Worm (Caenorhabditis elegans): ENCODE results near the gene T25E12.6.

Gene T25E12.6

ce11 chrV:16744783-16745182, 2.6 kb downstream of the T25E12.6 start (continued):
- TF ChIP-seq ceh-82 (tag; optimal IDR thresholded peaks at IDR 0.05) (no peak), unc-130 (tag; optimal IDR thresholded peaks at IDR 0.05) (no peak)

- TF ChIP-seq lin-13 (GFP tag; optimal IDR thresholded peaks at IDR 0.05) (no peak), hlh-4 (tag; optimal IDR thresholded peaks at IDR 0.05) (no peak), ceh-90 (tag; optimal IDR thresholded peaks at IDR 0.05) (no peak), nhr-84 (tag; optimal IDR thresholded peaks at IDR 0.05) (no peak), C16A3.4 (tag; optimal IDR thresholded peaks at IDR 0.05) (no peak), blmp-1 (tag; optimal IDR thresholded peaks at IDR 0.05) (no peak), ces-1 (GFP tag; optimal IDR thresholded peaks at IDR 0.05) (no peak), nhr-12 (tag; optimal IDR thresholded peaks at IDR 0.05) (no peak), nhr-90 (tag; optimal IDR thresholded peaks at IDR 0.05; ENCODE audit: poor library complexity) (no peak)
Observed at ce11 chrV:16745214-16745613, 3.0 kb downstream of the T25E12.6 start.

ce11 chrV:16746231-16746990, 4.2 kb downstream of the T25E12.6 start, which contains the start of gene gyg-2:
Gene gyg-2, minus strand, starts transcription at chrV:16746258.
- no peak for TF ChIP-seq pqm-1 (tag; optimal IDR thresholded peaks at IDR 0.05)
- TF ChIP-seq ces-1 (GFP tag; optimal IDR thresholded peaks at IDR 0.05): no peak
- TF ChIP-seq hpl-2 (GFP tag; optimal IDR thresholded peaks at IDR 0.05): peak; percentile 61
- no peak for TF ChIP-seq nhr-71 (tag; optimal IDR thresholded peaks at IDR 0.05)
- no peak for TF ChIP-seq ztf-11 (tag; optimal IDR thresholded peaks at IDR 0.05)
- TF ChIP-seq lir-3 (tag; optimal IDR thresholded peaks at IDR 0.05; ENCODE audit: poor library complexity): no peak
- TF ChIP-seq nhr-11 (tag; optimal IDR thresholded peaks at IDR 0.05): no peak
- no peak for TF ChIP-seq unc-98 (GFP tag; IDR thresholded peaks at IDR 0.05)
- TF ChIP-seq nhr-84 (tag; optimal IDR thresholded peaks at IDR 0.05): no peak
- no peak for TF ChIP-seq isw-1 (GFP tag; IDR thresholded peaks at IDR 0.05)
- peak in 1 of 2 experiments; percentile 68 for TF ChIP-seq efl-1 (optimal IDR thresholded peaks at IDR 0.05)
- TF ChIP-seq efl-1 (GFP tag; optimal IDR thresholded peaks at IDR 0.05 in 1 of 2): no peak

ce11 chrV:16747031-16747672, 4.9 kb downstream of the T25E12.6 start, which contains the start of gene dkf-2:
Gene dkf-2, plus strand, starts transcription at chrV:16747622.
- TF ChIP-seq elt-2 (tag; optimal IDR thresholded peaks at IDR 0.05) (peak; percentile 18), ceh-8 (GFP tag; optimal IDR thresholded peaks at IDR 0.05) (no peak)

- TF ChIP-seq tbx-2 (tag; optimal IDR thresholded peaks at IDR 0.05) (no peak), hlh-17 (GFP tag; optimal IDR thresholded peaks at IDR 0.05; ENCODE audit: borderline replicate concordance) (no peak), xbp-1 (tag; optimal IDR thresholded peaks at IDR 0.05) (no peak), nhr-11 (tag; optimal IDR thresholded peaks at IDR 0.05) (no peak), fkh-10 (GFP tag; optimal IDR thresholded peaks at IDR 0.05) (no peak), unc-98 (GFP tag; IDR thresholded peaks at IDR 0.05) (no peak)
Observed at ce11 chrV:16749473-16749872, 7.2 kb downstream of the T25E12.6 start.

- TF ChIP-seq unc-86 (tag; optimal IDR thresholded peaks at IDR 0.05): peak; percentile 1
- peak; percentile 64 for TF ChIP-seq dsc-1 (tag; optimal IDR thresholded peaks at IDR 0.05)
- TF ChIP-seq lin-14 (GFP tag; optimal IDR thresholded peaks at IDR 0.05): peak; percentile 63
- peak in 1 of 2 experiments; percentile 0 for TF ChIP-seq lin-35 (GFP tag; optimal IDR thresholded peaks at IDR 0.05)
- no peak for TF ChIP-seq fkh-8 (tag; optimal IDR thresholded peaks at IDR 0.05)
- no peak for TF ChIP-seq ztf-11 (tag; optimal IDR thresholded peaks at IDR 0.05)
- TF ChIP-seq fkh-10 (GFP tag; optimal IDR thresholded peaks at IDR 0.05): peak; percentile 42
- TF ChIP-seq unc-62 (GFP tag; optimal IDR thresholded peaks at IDR 0.05): no peak
- TF ChIP-seq nhr-71 (tag; optimal IDR thresholded peaks at IDR 0.05): no peak
- no peak for TF ChIP-seq sox-4 (tag; optimal IDR thresholded peaks at IDR 0.05)
- no peak for TF ChIP-seq elt-3 (tag; optimal IDR thresholded peaks at IDR 0.05)
- peak; percentile 14 for TF ChIP-seq nhr-47 (tag; optimal IDR thresholded peaks at IDR 0.05)
- no peak for TF ChIP-seq efl-1 (optimal IDR thresholded peaks at IDR 0.05)
- no peak for TF ChIP-seq efl-1 (GFP tag; optimal IDR thresholded peaks at IDR 0.05 in 1 of 2)
- no peak for TF ChIP-seq pag-3 (tag; optimal IDR thresholded peaks at IDR 0.05; ENCODE audit: borderline replicate concordance, insufficient read depth)
- TF ChIP-seq isw-1 (GFP tag; IDR thresholded peaks at IDR 0.05): no peak
- TF ChIP-seq xbp-1 (tag; optimal IDR thresholded peaks at IDR 0.05): no peak
Observed at ce11 chrV:16752089-16753030, 10.1 kb downstream of the T25E12.6 start.

Data from whole organism, L1 larva.